Worm (Caenorhabditis elegans) whole organism, L1 larva: ENCODE measurements around the gene npr-4.

Source experiments
- C16A3.4 ChIP-seq: fragments of 150-350 bp; optimal IDR thresholded peaks from 2 replicates; lab custom pipeline; 2014; ENCODE audit warnings: missing biosample characterization, missing genetic modification characterization
- Y116A8C.19 ChIP-seq: sonication (generic microtip); optimal IDR thresholded peaks from 2 replicates; lab custom pipeline; 2016; ENCODE audit warnings: missing compliant biosample characterization, missing genetic modification characterization, borderline replicate concordance
- aha-1 ChIP-seq: fragments of 150-350 bp; optimal IDR thresholded peaks from 2 replicates; lab custom pipeline; 2014; ENCODE audit warnings: missing biosample characterization, missing genetic modification characterization
- aly-2 ChIP-seq: fragments of 150-350 bp; optimal IDR thresholded peaks from 2 replicates; lab custom pipeline; 2014; ENCODE audit warnings: missing biosample characterization, missing genetic modification characterization
- blmp-1 ChIP-seq: fragments of 150-350 bp; optimal IDR thresholded peaks from 2 replicates; lab custom pipeline; 2014; ENCODE audit warnings: missing biosample characterization, missing genetic modification characterization
- ceh-63 ChIP-seq: fragments of 200-800 bp; sonication (Bioruptor generic); optimal IDR thresholded peaks from 2 replicates; lab custom pipeline; 2018; ENCODE audit warnings: mild to moderate bottlenecking, missing genetic modification characterization, missing compliant biosample characterization
- ceh-8 ChIP-seq: fragments of 200-800 bp; sonication (Bioruptor generic); optimal IDR thresholded peaks from 2 replicates; lab custom pipeline; 2018; ENCODE audit warnings: mild to moderate bottlenecking, missing genetic modification characterization, moderate library complexity, missing compliant biosample characterization
- ceh-82 ChIP-seq, 3 experiments: fragments of 150-350 bp in 1 of 3; sonication (generic microtip) in 2 of 3; optimal IDR thresholded peaks; 2 replicates each; lab custom pipeline; 2014 to 2017; ENCODE audit warnings: missing biosample characterization in 3 of 3, missing genetic modification characterization in 3 of 3
- ceh-88 ChIP-seq: fragments of 200-800 bp; sonication (Bioruptor generic); IDR thresholded peaks from 2 replicates; pipeline ENCODE4 v1.3.6; 2022; ENCODE audit warnings: missing genetic modification characterization, missing compliant biosample characterization
- ces-1 ChIP-seq: fragments of 150-350 bp; optimal IDR thresholded peaks from 2 replicates; lab custom pipeline; 2014; ENCODE audit warnings: missing biosample characterization, missing genetic modification reagents, missing genetic modification characterization
- dpl-1 ChIP-seq, 3 experiments: fragments of 150-350 bp in 2 of 3; sonication (generic microtip) in 1 of 3; optimal IDR thresholded peaks; 2 replicates each; lab custom pipeline; 2014 to 2017; ENCODE audit warnings: missing biosample characterization in 3 of 3, missing genetic modification characterization in 3 of 3, missing genetic modification reagents in 3 of 3
- dsc-1 ChIP-seq: sonication (generic microtip); optimal IDR thresholded peaks from 2 replicates; lab custom pipeline; 2016; ENCODE audit warnings: mild to moderate bottlenecking, missing genetic modification characterization, missing compliant biosample characterization
- egl-13 ChIP-seq: sonication (generic microtip); optimal IDR thresholded peaks from 2 replicates; lab custom pipeline; 2016; ENCODE audit warnings: missing genotype, missing genetic modification reagents, missing genetic modification characterization, missing compliant biosample characterization
- egl-27 ChIP-seq, 2 experiments: fragments of 150-350 bp in 1 of 2; sonication (generic microtip); optimal IDR thresholded peaks; 3 replicates each; lab custom pipeline; 2017 to 2018; ENCODE audit warnings: missing biosample characterization in 2 of 2, missing genetic modification characterization in 2 of 2, missing genetic modification reagents in 2 of 2
- elt-2 ChIP-seq: sonication (generic microtip); optimal IDR thresholded peaks from 2 replicates; lab custom pipeline; 2016; ENCODE audit warnings: missing genetic modification characterization, mild to moderate bottlenecking, inconsistent platforms, missing compliant biosample characterization, missing genetic modification reagents
- elt-3 ChIP-seq, 6 experiments: fragments of 150-350 bp in 1 of 6; sonication (generic microtip); optimal IDR thresholded peaks; 2 replicates each; lab custom pipeline; 2017 to 2018; ENCODE audit warnings: missing biosample characterization in 6 of 6, missing genetic modification characterization in 6 of 6, inconsistent platforms in 1 of 6
- ets-5 ChIP-seq: fragments of 200-800 bp; sonication (Bioruptor generic); IDR thresholded peaks from 2 replicates; pipeline ENCODE4 v1.3.6; 2022; ENCODE audit warnings: missing genetic modification characterization, missing compliant biosample characterization
- fkh-10 ChIP-seq: sonication (generic microtip); optimal IDR thresholded peaks from 2 replicates; lab custom pipeline; 2017; ENCODE audit warnings: missing biosample characterization, missing genetic modification reagents, missing genetic modification characterization
- fkh-4 ChIP-seq: sonication (generic microtip); optimal IDR thresholded peaks from 2 replicates; lab custom pipeline; 2016; ENCODE audit warnings: missing compliant biosample characterization, missing genetic modification characterization, borderline replicate concordance
- fkh-8 ChIP-seq: sonication (generic microtip); optimal IDR thresholded peaks from 2 replicates; lab custom pipeline; 2016; ENCODE audit warnings: mild to moderate bottlenecking, missing genetic modification characterization, missing compliant biosample characterization
- fos-1 ChIP-seq: fragments of 150-350 bp; optimal IDR thresholded peaks from 2 replicates; lab custom pipeline; 2014; ENCODE audit warnings: missing biosample characterization, missing genetic modification characterization
- hpl-2 ChIP-seq: fragments of 150-350 bp; optimal IDR thresholded peaks from 2 replicates; lab custom pipeline; 2014; ENCODE audit warnings: missing biosample characterization, missing genetic modification reagents, missing genetic modification characterization
- jun-1 ChIP-seq: fragments of 150-350 bp; optimal IDR thresholded peaks from 2 replicates; lab custom pipeline; 2014; ENCODE audit warnings: missing biosample characterization, missing genetic modification reagents, missing genetic modification characterization
- lin-14 ChIP-seq: fragments of 200-800 bp; sonication (Bioruptor generic); optimal IDR thresholded peaks from 2 replicates; lab custom pipeline; 2018; ENCODE audit warnings: mild to moderate bottlenecking, missing genetic modification characterization, moderate library complexity, missing compliant biosample characterization
- lsy-2 ChIP-seq, 2 experiments: fragments of 150-350 bp; optimal IDR thresholded peaks; 2 replicates each; lab custom pipeline; 2014; ENCODE audit warnings: missing biosample characterization in 2 of 2, missing genetic modification characterization in 2 of 2
- mab-9 ChIP-seq: fragments of 200-800 bp; sonication (Bioruptor generic); IDR thresholded peaks from 2 replicates; pipeline ENCODE4 v1.3.6; 2022; ENCODE audit warnings: missing genetic modification reagents, missing genetic modification characterization, missing compliant biosample characterization
- mdl-1 ChIP-seq, 2 experiments: fragments of 150-350 bp; optimal IDR thresholded peaks; 2 replicates each; lab custom pipeline; 2014 to 2017; ENCODE audit warnings: missing biosample characterization in 2 of 2, missing genetic modification characterization in 2 of 2, inconsistent platforms in 1 of 2
- mef-2 ChIP-seq: fragments of 150-350 bp; optimal IDR thresholded peaks from 2 replicates; lab custom pipeline; 2014; ENCODE audit warnings: missing biosample characterization, missing genetic modification characterization
- nhr-19 ChIP-seq: fragments of 200-800 bp; sonication (Bioruptor generic); conservative IDR thresholded peaks from 2 replicates; pipeline ENCODE4 v1.3.6; 2022; ENCODE audit warnings: missing genetic modification characterization, missing compliant biosample characterization
- nhr-237 ChIP-seq: fragments of 150-350 bp; optimal IDR thresholded peaks from 2 replicates; lab custom pipeline; 2014; ENCODE audit warnings: missing biosample characterization, missing genetic modification characterization
- nhr-28 ChIP-seq: fragments of 150-350 bp; optimal IDR thresholded peaks from 2 replicates; lab custom pipeline; 2014; ENCODE audit warnings: missing biosample characterization, missing genetic modification characterization
- nhr-47 ChIP-seq: sonication (generic microtip); optimal IDR thresholded peaks from 2 replicates; lab custom pipeline; 2016; ENCODE audit warnings: mild to moderate bottlenecking, missing genetic modification characterization, moderate library complexity, missing compliant biosample characterization
- nhr-76 ChIP-seq: sonication (generic microtip); optimal IDR thresholded peaks from 2 replicates; lab custom pipeline; 2017; ENCODE audit warnings: missing biosample characterization, missing genetic modification characterization
- nhr-84 ChIP-seq: sonication (generic microtip); optimal IDR thresholded peaks from 2 replicates; lab custom pipeline; 2017; ENCODE audit warnings: missing biosample characterization, missing genetic modification characterization
- nhr-85 ChIP-seq: sonication (generic microtip); peaks from one replicate; lab custom pipeline; 2016; ENCODE audit warnings: missing genetic modification characterization, inconsistent platforms, missing compliant biosample characterization
- nhr-90 ChIP-seq: sonication (generic microtip); optimal IDR thresholded peaks from 2 replicates; lab custom pipeline; 2016; ENCODE audit warnings: mild to moderate bottlenecking, missing genetic modification characterization, missing compliant biosample characterization; ENCODE audit not compliant: poor library complexity
- pag-3 ChIP-seq: sonication (generic microtip); optimal IDR thresholded peaks from 2 replicates; lab custom pipeline; 2017; ENCODE audit warnings: missing genetic modification characterization, mild to moderate bottlenecking, missing compliant biosample characterization, antibody characterized with exemption, borderline replicate concordance; ENCODE audit not compliant: insufficient read depth
- pqm-1 ChIP-seq: sonication (generic microtip); optimal IDR thresholded peaks from 3 replicates; lab custom pipeline; 2017; ENCODE audit warnings: missing biosample characterization, missing genetic modification characterization
- rnt-1 ChIP-seq: sonication (generic microtip); optimal IDR thresholded peaks from 2 replicates; lab custom pipeline; 2016; ENCODE audit warnings: mild to moderate bottlenecking, missing genetic modification characterization, moderate library complexity, missing compliant biosample characterization
- snpc-4 ChIP-seq: fragments of 150-350 bp; optimal IDR thresholded peaks from 2 replicates; lab custom pipeline; 2014; ENCODE audit warnings: missing biosample characterization, missing genetic modification characterization
- sptf-1 ChIP-seq: fragments of 150-350 bp; optimal IDR thresholded peaks from 2 replicates; lab custom pipeline; 2014; ENCODE audit warnings: missing biosample characterization, missing genetic modification characterization
- tbx-2 ChIP-seq: sonication (generic microtip); optimal IDR thresholded peaks from 2 replicates; lab custom pipeline; 2016; ENCODE audit warnings: missing genetic modification characterization, missing compliant biosample characterization
- tlp-1 ChIP-seq: fragments of 150-350 bp; optimal IDR thresholded peaks from 2 replicates; lab custom pipeline; 2014; ENCODE audit warnings: missing biosample characterization, missing genetic modification characterization
- unc-130 ChIP-seq: fragments of 150-350 bp; optimal IDR thresholded peaks from 2 replicates; lab custom pipeline; 2017; ENCODE audit warnings: missing biosample characterization, missing genetic modification characterization, inconsistent platforms
- unc-62 ChIP-seq: fragments of 150-350 bp; optimal IDR thresholded peaks from 2 replicates; lab custom pipeline; 2014; ENCODE audit warnings: missing biosample characterization, missing genetic modification reagents, missing genetic modification characterization
- unc-98 ChIP-seq: fragments of 200-800 bp; sonication (Bioruptor generic); IDR thresholded peaks from 2 replicates; pipeline ENCODE4 v1.3.6; 2022; ENCODE audit warnings: missing genetic modification characterization, missing compliant biosample characterization
- xbp-1 ChIP-seq: sonication (generic microtip); optimal IDR thresholded peaks from 2 replicates; lab custom pipeline; 2016; ENCODE audit warnings: missing genetic modification characterization, missing compliant biosample characterization
- zag-1 ChIP-seq: fragments of 150-350 bp; optimal IDR thresholded peaks from 2 replicates; lab custom pipeline; 2014; ENCODE audit warnings: missing biosample characterization, missing genetic modification characterization
- zip-4 ChIP-seq: fragments of 200-800 bp; sonication (Bioruptor generic); optimal IDR thresholded peaks from 2 replicates; lab custom pipeline; 2018; ENCODE audit warnings: mild to moderate bottlenecking, missing genetic modification characterization, moderate library complexity, missing compliant biosample characterization
- ztf-11 ChIP-seq, 2 experiments: sonication (generic microtip); optimal IDR thresholded peaks; 2 replicates each; lab custom pipeline; 2016 to 2017; ENCODE audit warnings: missing genetic modification characterization in 2 of 2, missing biosample characterization in 1 of 2, missing compliant biosample characterization in 1 of 2
- ztf-4 ChIP-seq: fragments of 150-350 bp; optimal IDR thresholded peaks from 2 replicates; lab custom pipeline; 2014; ENCODE audit warnings: missing biosample characterization, missing genetic modification characterization

Gene npr-4

ce11 chrX:12574473-12574872 is 23.0 kb upstream of the npr-4 start, which contains the start of gene T24D5.1:
Gene T24D5.1 (plus strand): TSS chrX:12574773.
- TF ChIP-seq rnt-1 (no peak), aha-1 (tag; lab: Kevin White, UChicago) (no peak)

- no peak for TF ChIP-seq ztf-4 (tag; lab: Kevin White, UChicago)
- TF ChIP-seq nhr-237 (tag; lab: Kevin White, UChicago): no peak
- no peak for TF ChIP-seq unc-130 (tag; lab: Kevin White, UChicago)
- TF ChIP-seq xbp-1 (tag; lab: Kevin White, UChicago): peak; percentile 61
- peak; percentile 41 for TF ChIP-seq ceh-8 (GFP tag; lab: Kevin White, UChicago)
- TF ChIP-seq egl-13: peak; percentile 54
- TF ChIP-seq lsy-2 (tag; optimal IDR thresholded peaks at IDR 0.05; lab: Kevin White, UChicago): peak; percentile 42 to 43
- no peak for TF ChIP-seq unc-62 (GFP tag; lab: Kevin White, UChicago)
- TF ChIP-seq Y116A8C.19 (tag; lab: Kevin White, UChicago): no peak
- no peak for TF ChIP-seq unc-98 (GFP tag; lab: Robert Waterston, UW)
- no peak for TF ChIP-seq sptf-1 (tag; lab: Kevin White, UChicago)
- no peak for TF ChIP-seq nhr-76 (tag; lab: Kevin White, UChicago)
- no peak for TF ChIP-seq pag-3
- no peak for TF ChIP-seq fkh-4
- TF ChIP-seq nhr-90 (tag; lab: Kevin White, UChicago): peak; percentile 73
- TF ChIP-seq aly-2 (tag; lab: Kevin White, UChicago): peak; percentile 22
- TF ChIP-seq zag-1 (tag; lab: Kevin White, UChicago): no peak
- TF ChIP-seq ets-5 (GFP tag; lab: Robert Waterston, UW): no peak
- peak; percentile 68 for TF ChIP-seq tbx-2 (tag; lab: Kevin White, UChicago)
- peak; percentile 18 for TF ChIP-seq snpc-4 (tag; lab: Kevin White, UChicago)
- TF ChIP-seq lin-14 (GFP tag; lab: Kevin White, UChicago): peak; percentile 78
- no peak for TF ChIP-seq ceh-63 (GFP tag; lab: Kevin White, UChicago)
- no peak for TF ChIP-seq pqm-1 (tag; lab: Kevin White, UChicago)
- TF ChIP-seq C16A3.4 (tag; lab: Kevin White, UChicago): peak; percentile 74
- peak; percentile 33 for TF ChIP-seq elt-2 (tag; lab: Kevin White, UChicago)
- peak in 1 of 6 experiments; percentile 53 for TF ChIP-seq elt-3 (tag; optimal IDR thresholded peaks at IDR 0.05; lab: Kevin White, UChicago)
- no peak for TF ChIP-seq ceh-88 (GFP tag; lab: Robert Waterston, UW)
- no peak for TF ChIP-seq egl-27 (tag; optimal IDR thresholded peaks at IDR 0.05; lab: Kevin White, UChicago)
- TF ChIP-seq fkh-8 (tag; lab: Kevin White, UChicago): peak; percentile 52
- peak; percentile 66 for TF ChIP-seq nhr-85
- peak; percentile 42 for TF ChIP-seq blmp-1
- TF ChIP-seq hpl-2 (GFP tag; lab: Kevin White, UChicago): no peak
- TF ChIP-seq dsc-1 (tag; lab: Kevin White, UChicago): peak; percentile 76
- TF ChIP-seq nhr-84 (tag; lab: Kevin White, UChicago): no peak
- no peak for TF ChIP-seq tlp-1 (tag; lab: Kevin White, UChicago)
- peak; percentile 80 for TF ChIP-seq nhr-47 (tag; lab: Kevin White, UChicago)
- peak in 1 of 2 experiments; percentile 48 for TF ChIP-seq ztf-11 (tag; optimal IDR thresholded peaks at IDR 0.05; lab: Kevin White, UChicago)
- peak in 1 of 3 experiments; percentile 25 for TF ChIP-seq dpl-1 (GFP tag; optimal IDR thresholded peaks at IDR 0.05; lab: Kevin White, UChicago)
- TF ChIP-seq rnt-1: peak; percentile 77
- peak; percentile 56 for TF ChIP-seq fkh-10 (GFP tag; lab: Kevin White, UChicago)
- peak in 1 of 2 experiments; percentile 62 for TF ChIP-seq mdl-1 (tag; optimal IDR thresholded peaks at IDR 0.05; lab: Kevin White, UChicago)
- peak; percentile 13; the same call in 1 of the 2 replicates for TF ChIP-seq mab-9 (GFP tag; lab: Robert Waterston, UW)
- peak; percentile 77 for TF ChIP-seq nhr-19 (GFP tag; lab: Robert Waterston, UW)
- no peak for TF ChIP-seq ces-1 (GFP tag; lab: Kevin White, UChicago)
- TF ChIP-seq ceh-82 (tag; optimal IDR thresholded peaks at IDR 0.05; lab: Kevin White, UChicago): peak; percentile 48 to 83 (median 66)
- TF ChIP-seq fos-1 (tag; lab: Kevin White, UChicago): peak; percentile 38
- TF ChIP-seq zip-4 (GFP tag; lab: Kevin White, UChicago): peak; percentile 39
- TF ChIP-seq jun-1: peak; percentile 70
- TF ChIP-seq nhr-28 (tag; lab: Kevin White, UChicago): no peak
- TF ChIP-seq mef-2 (tag; lab: Kevin White, UChicago): no peak
Observed at ce11 chrX:12563589-12563988, 12.1 kb upstream of the npr-4 start.
